Worm (Caenorhabditis elegans): ENCODE measurements around the gene sri-54.
"Not testable (repeated sequence)": the region's sequence is repeated elsewhere in the genome, so short reads cannot be mapped to it uniquely, and the experiment has no call there.

The sri-54 gene

ce11 chrII:3126741-3127140 is 11.0 kb downstream of the sri-54 start, which contains the start of gene ins-31:
TSS of gene ins-31 (plus strand) at chrII:3127041.
- TF ChIP-seq zag-1 (tag; optimal IDR thresholded peaks at IDR 0.05); ceh-20 (GFP tag; IDR thresholded peaks at IDR 0.05); Y105C5A.15 (GFP tag; IDR thresholded peaks at IDR 0.05): not testable (repeated sequence)

- no peak for TF ChIP-seq ceh-62 (tag; optimal IDR thresholded peaks at IDR 0.05)
- no peak for TF ChIP-seq dpl-1 (GFP tag; optimal IDR thresholded peaks at IDR 0.05)
- TF ChIP-seq ceh-32 (tag; optimal IDR thresholded peaks at IDR 0.05; ENCODE audit: poor library complexity): no peak
- TF ChIP-seq skn-1 (tag; optimal IDR thresholded peaks at IDR 0.05): no peak
- TF ChIP-seq zfp-2 (tag; optimal IDR thresholded peaks at IDR 0.05): no peak
- no peak for TF ChIP-seq unc-39 (tag; optimal IDR thresholded peaks at IDR 0.05)
- TF ChIP-seq pqm-1 (tag; optimal IDR thresholded peaks at IDR 0.05): no peak
- no peak for TF ChIP-seq fos-1 (tag; optimal IDR thresholded peaks at IDR 0.05)
- no peak for TF ChIP-seq spr-1 (tag; optimal IDR thresholded peaks at IDR 0.05)
- no peak for TF ChIP-seq ces-1 (GFP tag; optimal IDR thresholded peaks at IDR 0.05)
- TF ChIP-seq F10B5.3 (tag; optimal IDR thresholded peaks at IDR 0.05): no peak
- TF ChIP-seq nhr-76 (tag; optimal IDR thresholded peaks at IDR 0.05): no peak
- no peak for TF ChIP-seq ama-1 (optimal IDR thresholded peaks at IDR 0.05)
- TF ChIP-seq ztf-7 (tag; optimal IDR thresholded peaks at IDR 0.05): no peak
Measured at ce11 chrII:3126341-3126740, 11.4 kb downstream of the sri-54 start, which contains the start of gene ins-19. TSS of gene ins-19 (minus strand) at chrII:3126441.

ce11 chrII:3123206-3123605 is 14.5 kb downstream of the sri-54 start, which contains the start of gene srh-71:
TSS of gene srh-71 (plus strand) at chrII:3123506.
- no peak for TF ChIP-seq saeg-2 (GFP tag; IDR thresholded peaks at IDR 0.05)
- TF ChIP-seq R02D3.7 (tag; optimal IDR thresholded peaks at IDR 0.05): no peak
- TF ChIP-seq vab-7 (GFP tag; IDR thresholded peaks at IDR 0.05): no peak
- no peak for TF ChIP-seq egl-27 (tag; optimal IDR thresholded peaks at IDR 0.05)
- TF ChIP-seq fos-1 (tag; optimal IDR thresholded peaks at IDR 0.05): no peak
- TF ChIP-seq zag-1 (tag; optimal IDR thresholded peaks at IDR 0.05): no peak
- no peak for TF ChIP-seq snpc-4 (tag; optimal IDR thresholded peaks at IDR 0.05)
- TF ChIP-seq mxl-3 (GFP tag; optimal IDR thresholded peaks at IDR 0.05): no peak
- TF ChIP-seq rbr-2 (tag; optimal IDR thresholded peaks at IDR 0.05): no peak

ce11 chrII:3118907-3119382 is 18.8 kb downstream of the sri-54 start, which contains the start of gene T10D4.6:
TSS of gene T10D4.6 (plus strand) at chrII:3119332.
- peak; percentile 24 for TF ChIP-seq dpl-1 (GFP tag; optimal IDR thresholded peaks at IDR 0.05)
- peak; percentile 0 for TF ChIP-seq nhr-6 (tag; optimal IDR thresholded peaks at IDR 0.05)
- peak; percentile 47 for TF ChIP-seq mes-2 (tag; optimal IDR thresholded peaks at IDR 0.05; ENCODE audit: poor library complexity, severe bottlenecking)
- TF ChIP-seq hmg-1.1 (GFP tag; IDR thresholded peaks at IDR 0.05): peak; percentile 44; the same call in 1 of the 2 replicates
- TF ChIP-seq zip-2 (tag; optimal IDR thresholded peaks at IDR 0.05): no peak

ce11 chrII:3117471-3117870 is 20.2 kb downstream of the sri-54 start, which contains the start of gene T10D4.7:
TSS of gene T10D4.7 (plus strand) at chrII:3117771.
- TF ChIP-seq attf-4 (tag; optimal IDR thresholded peaks at IDR 0.05): no peak
- TF ChIP-seq daf-8 (GFP tag; IDR thresholded peaks at IDR 0.05): no peak
- TF ChIP-seq nhr-102 (tag; optimal IDR thresholded peaks at IDR 0.05): no peak
- no peak for TF ChIP-seq ztf-7 (tag; optimal IDR thresholded peaks at IDR 0.05)
- TF ChIP-seq nhr-48 (tag; optimal IDR thresholded peaks at IDR 0.05): no peak
- TF ChIP-seq daf-12 (tag; optimal IDR thresholded peaks at IDR 0.05): no peak
- TF ChIP-seq sdz-12 (GFP tag; optimal IDR thresholded peaks at IDR 0.05): no peak
- no peak for TF ChIP-seq ces-1 (GFP tag; optimal IDR thresholded peaks at IDR 0.05)
- no peak for TF ChIP-seq hlh-30 (tag; optimal IDR thresholded peaks at IDR 0.05; ENCODE audit: insufficient read depth)
- TF ChIP-seq ceh-62 (tag; optimal IDR thresholded peaks at IDR 0.05): no peak
- TF ChIP-seq hif-1 (tag; optimal IDR thresholded peaks at IDR 0.05): no peak
- no peak for TF ChIP-seq dmd-6 (GFP tag; IDR thresholded peaks at IDR 0.05)
- TF ChIP-seq unc-130 (GFP tag; optimal IDR thresholded peaks at IDR 0.05): no peak
- TF ChIP-seq mdt-29 (GFP tag; IDR thresholded peaks at IDR 0.05): no peak
